Worm (Caenorhabditis elegans) whole organism, young adult: ENCODE results near the gene luc-7L3.

ENCODE experiments used
- C06A6.2 ChIP-seq: fragments of 200-800 bp; sonication (Bioruptor generic); conservative IDR thresholded peaks from 2 replicates; pipeline ENCODE4 v1.3.6; 2022; ENCODE audit warnings: missing genetic modification characterization, missing compliant biosample characterization
- F10E7.11 ChIP-seq: sonication (generic microtip); optimal IDR thresholded peaks from 2 replicates; lab custom pipeline; 2017; ENCODE audit warnings: mild to moderate bottlenecking, missing genetic modification characterization, moderate library complexity, missing compliant biosample characterization
- F39B2.1 ChIP-seq: fragments of 200-800 bp; sonication (Bioruptor generic); IDR thresholded peaks from 2 replicates; pipeline ENCODE4 v1.3.6; 2022; ENCODE audit warnings: missing genetic modification reagents, missing genetic modification characterization, missing compliant biosample characterization
- F49E8.2 ChIP-seq: sonication (generic microtip); optimal IDR thresholded peaks from 3 replicates; lab custom pipeline; 2017; ENCODE audit warnings: missing genetic modification characterization, mild to moderate bottlenecking, missing compliant biosample characterization, antibody characterized with exemption, moderate library complexity; ENCODE audit not compliant: insufficient read depth
- F57C9.4 ChIP-seq: sonication (generic microtip); optimal IDR thresholded peaks from 2 replicates; lab custom pipeline; 2017; ENCODE audit warnings: mild to moderate bottlenecking, missing genetic modification characterization, missing compliant biosample characterization
- K11D2.4 ChIP-seq: fragments of 200-800 bp; sonication (Bioruptor generic); IDR thresholded peaks from 2 replicates; pipeline ENCODE4 v1.3.6; 2022; ENCODE audit warnings: missing genetic modification reagents, missing genetic modification characterization, missing compliant biosample characterization
- T26A5.8 ChIP-seq: sonication (generic microtip); optimal IDR thresholded peaks from 2 replicates; lab custom pipeline; 2016; ENCODE audit warnings: missing genetic modification characterization, missing compliant biosample characterization
- ZK185.1 ChIP-seq: sonication (generic microtip); optimal IDR thresholded peaks from 2 replicates; lab custom pipeline; 2016; ENCODE audit warnings: mild to moderate bottlenecking, missing genetic modification characterization, missing compliant biosample characterization; ENCODE audit not compliant: poor library complexity, severe bottlenecking
- attf-3 ChIP-seq: fragments of 200-800 bp; sonication (Bioruptor generic); conservative IDR thresholded peaks from 2 replicates; pipeline ENCODE4 v1.3.6; 2022; ENCODE audit warnings: missing genetic modification reagents, missing genetic modification characterization, missing compliant biosample characterization
- attf-6 ChIP-seq: fragments of 200-800 bp; sonication (Bioruptor generic); IDR thresholded peaks from 2 replicates; pipeline ENCODE4 v1.3.6; 2022; ENCODE audit warnings: missing genetic modification reagents, missing genetic modification characterization, missing compliant biosample characterization
- bed-2 ChIP-seq: fragments of 200-800 bp; sonication (Bioruptor generic); IDR thresholded peaks from 2 replicates; pipeline ENCODE4 v1.3.6; 2022; ENCODE audit warnings: missing genetic modification reagents, missing genetic modification characterization, missing compliant biosample characterization
- cebp-2 ChIP-seq: fragments of 200-800 bp; sonication (Bioruptor generic); IDR thresholded peaks from 2 replicates; pipeline ENCODE4 v1.3.6; 2022; ENCODE audit warnings: missing genetic modification characterization, missing compliant biosample characterization
- ceh-27 ChIP-seq: fragments of 200-800 bp; sonication (Bioruptor generic); optimal IDR thresholded peaks from 2 replicates; lab custom pipeline; 2018; ENCODE audit warnings: mild to moderate bottlenecking, missing genetic modification characterization, moderate library complexity, missing compliant biosample characterization
- ceh-40 ChIP-seq: fragments of 200-800 bp; sonication (Bioruptor generic); IDR thresholded peaks from 2 replicates; pipeline ENCODE4 v1.3.6; 2022; ENCODE audit warnings: missing genetic modification characterization, missing compliant biosample characterization
- ceh-58 ChIP-seq: fragments of 200-800 bp; sonication (Bioruptor generic); IDR thresholded peaks from 2 replicates; pipeline ENCODE4 v1.3.6; 2022; ENCODE audit warnings: missing genetic modification characterization, missing compliant biosample characterization
- dox-1 ChIP-seq: fragments of 200-800 bp; sonication (Bioruptor generic); IDR thresholded peaks from 2 replicates; pipeline ENCODE4 v1.3.6; 2022; ENCODE audit warnings: missing genetic modification reagents, missing genetic modification characterization, missing compliant biosample characterization
- dpff-1 ChIP-seq: sonication (generic microtip); optimal IDR thresholded peaks from 2 replicates; lab custom pipeline; 2017; ENCODE audit warnings: mild to moderate bottlenecking, missing genetic modification characterization, missing compliant biosample characterization
- egl-44 ChIP-seq: fragments of 200-800 bp; sonication (Bioruptor generic); IDR thresholded peaks from 2 replicates; pipeline ENCODE4 v1.3.6; 2022; ENCODE audit warnings: missing genetic modification reagents, missing genetic modification characterization, missing compliant biosample characterization
- ets-4 ChIP-seq: fragments of 200-800 bp; sonication (Bioruptor generic); optimal IDR thresholded peaks from 2 replicates; lab custom pipeline; 2018; ENCODE audit warnings: mild to moderate bottlenecking, missing genetic modification characterization, missing compliant biosample characterization
- him-1 ChIP-seq: sonication (generic microtip); optimal IDR thresholded peaks from 2 replicates; lab custom pipeline; 2016; ENCODE audit warnings: missing genotype, missing genetic modification reagents, missing genetic modification characterization, missing compliant biosample characterization
- hlh-26 ChIP-seq: fragments of 200-800 bp; sonication (Bioruptor generic); conservative IDR thresholded peaks from 2 replicates; pipeline ENCODE4 v1.3.6; 2022; ENCODE audit warnings: missing genetic modification reagents, missing genetic modification characterization, missing compliant biosample characterization
- hmg-20 ChIP-seq: fragments of 200-800 bp; sonication (Bioruptor generic); IDR thresholded peaks from 2 replicates; pipeline ENCODE4 v1.3.6; 2022; ENCODE audit warnings: missing genetic modification reagents, missing genetic modification characterization, missing compliant biosample characterization
- lag-1 ChIP-seq: fragments of 200-800 bp; sonication (Bioruptor generic); IDR thresholded peaks from 2 replicates; pipeline ENCODE4 v1.3.6; 2022; ENCODE audit warnings: missing genetic modification reagents, missing genetic modification characterization, missing compliant biosample characterization
- lin-35 ChIP-seq, 3 experiments: fragments of 150-350 bp in 2 of 3; sonication (generic microtip) in 1 of 3; optimal IDR thresholded peaks; 2 replicates each; lab custom pipeline; 2014 to 2018; ENCODE audit warnings: missing biosample characterization in 3 of 3, missing genetic modification characterization in 3 of 3, missing genetic modification reagents in 3 of 3
- lsl-1 ChIP-seq: fragments of 200-800 bp; sonication (Bioruptor generic); optimal IDR thresholded peaks from 2 replicates; lab custom pipeline; 2018; ENCODE audit warnings: mild to moderate bottlenecking, missing genetic modification characterization, moderate library complexity, missing compliant biosample characterization
- madf-10 ChIP-seq: sonication (generic microtip); optimal IDR thresholded peaks from 2 replicates; lab custom pipeline; 2016; ENCODE audit warnings: mild to moderate bottlenecking, missing genetic modification characterization, missing compliant biosample characterization
- madf-3 ChIP-seq: fragments of 200-800 bp; sonication (Bioruptor generic); IDR thresholded peaks from 2 replicates; pipeline ENCODE4 v1.3.6; 2022; ENCODE audit warnings: missing genetic modification reagents, missing genetic modification characterization, missing compliant biosample characterization
- madf-8 ChIP-seq: fragments of 200-800 bp; sonication (Bioruptor generic); conservative IDR thresholded peaks from 2 replicates; pipeline ENCODE4 v1.3.6; 2022; ENCODE audit warnings: missing genetic modification reagents, missing genetic modification characterization, missing compliant biosample characterization
- mel-28 ChIP-seq: sonication (generic microtip); optimal IDR thresholded peaks from 2 replicates; lab custom pipeline; 2016; ENCODE audit warnings: borderline replicate concordance, mild to moderate bottlenecking, missing genetic modification characterization, missing compliant biosample characterization
- nhr-179 ChIP-seq: sonication (generic microtip); optimal IDR thresholded peaks from 2 replicates; lab custom pipeline; 2016; ENCODE audit warnings: mild to moderate bottlenecking, missing genetic modification characterization, missing compliant biosample characterization
- repo-1 ChIP-seq: sonication (generic microtip); optimal IDR thresholded peaks from 2 replicates; lab custom pipeline; 2017; ENCODE audit warnings: mild to moderate bottlenecking, missing genetic modification characterization, missing compliant biosample characterization
- sdz-38 ChIP-seq: sonication (generic microtip); optimal IDR thresholded peaks from 2 replicates; lab custom pipeline; 2016; ENCODE audit warnings: missing genotype, missing genetic modification characterization, missing compliant biosample characterization
- snpc-1.1 ChIP-seq: sonication (generic microtip); optimal IDR thresholded peaks from 2 replicates; lab custom pipeline; 2017; ENCODE audit warnings: missing genetic modification characterization, mild to moderate bottlenecking, missing compliant biosample characterization, antibody characterized with exemption, moderate library complexity, missing genotype, missing genetic modification reagents; ENCODE audit not compliant: insufficient read depth
- tbp1 ChIP-seq: fragments of 200-800 bp; sonication (Bioruptor generic); optimal IDR thresholded peaks from 2 replicates; lab custom pipeline; 2018; ENCODE audit warnings: mild to moderate bottlenecking, missing genetic modification characterization, missing compliant biosample characterization
- tbx-9 ChIP-seq: sonication (generic microtip); optimal IDR thresholded peaks from 2 replicates; lab custom pipeline; 2016; ENCODE audit warnings: borderline replicate concordance, missing genetic modification characterization, inconsistent platforms, missing compliant biosample characterization
- tlf-1 ChIP-seq: fragments of 200-800 bp; sonication (Bioruptor generic); optimal IDR thresholded peaks from 2 replicates; lab custom pipeline; 2018; ENCODE audit warnings: mild to moderate bottlenecking, missing genetic modification characterization, missing compliant biosample characterization
- unc-130 ChIP-seq: sonication (generic microtip); optimal IDR thresholded peaks from 2 replicates; lab custom pipeline; 2016; ENCODE audit warnings: missing genetic modification reagents, missing genetic modification characterization, missing compliant biosample characterization
- unc-62 ChIP-seq: fragments of 150-350 bp; optimal IDR thresholded peaks from 2 replicates; lab custom pipeline; 2014; ENCODE audit warnings: missing biosample characterization, missing genetic modification reagents, missing genetic modification characterization
- xnd-1 ChIP-seq: sonication (generic microtip); optimal IDR thresholded peaks from 2 replicates; lab custom pipeline; 2016; ENCODE audit warnings: missing genotype, missing genetic modification reagents, missing genetic modification characterization, missing compliant biosample characterization
- ztf-26 ChIP-seq: sonication (generic microtip); optimal IDR thresholded peaks from 2 replicates; lab custom pipeline; 2017; ENCODE audit warnings: missing genetic modification characterization, missing compliant biosample characterization
- ztf-28 ChIP-seq: fragments of 200-800 bp; sonication (Bioruptor generic); IDR thresholded peaks from 2 replicates; pipeline ENCODE4 v1.3.6; 2022; ENCODE audit warnings: missing genetic modification reagents, missing genetic modification characterization, missing compliant biosample characterization

Gene luc-7L3

ce11 chrII:95177-95576 lies 2.6 kb downstream of the luc-7L3 start, which contains the start of gene C50D2.7:
C50D2.7 (minus strand) TSS chrII:95277.
- TF ChIP-seq tlf-1 (GFP tag; lab: Kevin White, UChicago) (no peak), madf-10 (tag; lab: Kevin White, UChicago) (no peak), tbp1 (no peak), egl-44 (GFP tag; lab: Robert Waterston, UW) (no peak), lag-1 (GFP tag; lab: Robert Waterston, UW) (no peak), xnd-1 (tag; lab: Kevin White, UChicago) (no peak), sdz-38 (no peak), snpc-1.1 (tag; lab: Kevin White, UChicago) (no peak)
- TF ChIP-seq, all 124 proteins: peak for 0

DNA sequence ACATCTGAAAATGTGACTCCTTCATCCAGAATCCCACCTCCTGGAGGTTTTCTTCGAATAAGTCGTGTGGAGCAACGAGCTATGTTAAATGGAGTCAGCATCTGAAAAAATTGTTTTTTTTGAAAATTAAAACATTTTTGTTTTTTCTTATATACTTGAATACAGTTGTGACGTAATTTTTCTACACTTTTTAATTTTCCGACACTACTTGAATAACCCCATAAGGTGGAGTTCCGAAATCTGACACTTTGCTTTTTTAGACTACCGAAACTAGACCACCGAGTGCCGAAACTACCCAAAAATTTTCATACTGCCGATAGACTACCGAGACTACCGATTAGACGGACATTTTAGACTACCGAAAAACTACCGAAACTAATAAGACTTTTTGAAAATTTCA lies 6.4 kb downstream of the luc-7L3 start, which contains the start of gene mcat-1:
Gene mcat-1 (minus strand): TSS at position 101 of the 400 bp plus-strand sequence.
- TF ChIP-seq madf-8 (GFP tag; lab: Robert Waterston, UW): no peak
- TF ChIP-seq dpff-1: no peak
- TF ChIP-seq lin-35 (GFP tag; optimal IDR thresholded peaks at IDR 0.05; lab: Kevin White, UChicago): no peak
- TF ChIP-seq F10E7.11 (tag; lab: Kevin White, UChicago): no peak
- no peak for TF ChIP-seq nhr-179 (tag; lab: Kevin White, UChicago)
- TF ChIP-seq hlh-26: no peak
- TF ChIP-seq dox-1 (GFP tag; lab: Robert Waterston, UW): no peak
- no peak for TF ChIP-seq K11D2.4
- TF ChIP-seq ceh-40 (GFP tag; lab: Robert Waterston, UW): no peak
- no peak for TF ChIP-seq attf-6 (GFP tag; lab: Robert Waterston, UW)
- TF ChIP-seq ets-4 (GFP tag; lab: Kevin White, UChicago): no peak
- TF ChIP-seq attf-3: no peak
- no peak for TF ChIP-seq C06A6.2 (GFP tag; lab: Robert Waterston, UW)

DNA sequence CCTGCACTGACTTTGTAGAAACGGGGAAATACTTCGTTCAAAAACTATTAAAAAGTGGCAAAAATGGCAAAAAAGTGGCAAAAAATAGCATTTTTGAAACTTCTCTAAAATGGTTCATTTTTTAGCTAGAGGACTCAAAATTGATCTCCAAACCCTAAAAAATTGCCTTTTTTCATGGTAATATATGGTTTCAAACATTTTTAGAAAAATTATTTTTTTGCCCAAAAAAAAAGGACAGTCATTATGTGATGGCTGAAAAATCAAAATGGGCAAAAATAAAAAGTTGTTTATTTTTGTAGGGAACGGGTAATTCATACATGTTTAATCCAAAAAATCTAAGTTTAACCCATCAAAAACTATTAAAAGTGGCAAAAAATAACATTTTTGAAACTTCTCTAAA lies 9.9 kb downstream of the luc-7L3 start:
- TF ChIP-seq him-1 (tag; lab: Kevin White, UChicago): peak; percentile 95
- TF ChIP-seq madf-3 (GFP tag; lab: Robert Waterston, UW): no peak
- TF ChIP-seq lag-1 (GFP tag; lab: Robert Waterston, UW): no peak
- no peak for TF ChIP-seq unc-130 (GFP tag; lab: Kevin White, UChicago)

DNA sequence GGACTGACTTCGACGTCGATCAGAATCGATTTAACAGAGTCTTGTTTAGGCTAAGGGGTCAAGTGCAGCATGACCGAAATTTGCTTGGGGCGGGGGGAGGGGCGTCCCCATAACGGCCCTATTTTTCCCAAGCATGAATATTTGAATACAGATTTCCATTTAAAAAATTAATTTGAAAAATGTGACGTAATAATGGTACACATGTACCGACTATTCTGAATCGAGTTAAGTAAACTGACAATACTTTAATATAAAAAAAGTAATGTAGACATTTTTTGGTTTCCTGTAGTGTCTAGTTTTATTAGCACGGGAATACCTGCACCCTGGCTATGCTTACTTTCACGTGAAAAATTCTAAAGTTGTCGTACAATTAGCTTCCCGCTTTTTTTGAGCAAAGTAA lies 11.0 kb downstream of the luc-7L3 start:
- TF ChIP-seq unc-62: no peak
- no peak for TF ChIP-seq ztf-28 (GFP tag; lab: Robert Waterston, UW)
- TF ChIP-seq bed-2 (GFP tag; lab: Robert Waterston, UW): no peak
- TF ChIP-seq F57C9.4 (tag; lab: Kevin White, UChicago): no peak
- no peak for TF ChIP-seq ZK185.1
- no peak for TF ChIP-seq ceh-27 (GFP tag; lab: Kevin White, UChicago)
- no peak for TF ChIP-seq ceh-58 (GFP tag; lab: Robert Waterston, UW)
- TF ChIP-seq lsl-1: no peak

- no peak for TF ChIP-seq tbx-9 (tag; lab: Kevin White, UChicago)
- TF ChIP-seq F39B2.1 (GFP tag; lab: Robert Waterston, UW): no peak
- TF ChIP-seq sdz-38: no peak
- no peak for TF ChIP-seq repo-1 (tag; lab: Kevin White, UChicago)
- no peak for TF ChIP-seq cebp-2 (GFP tag; lab: Robert Waterston, UW)
- TF ChIP-seq T26A5.8: no peak
- no peak for TF ChIP-seq ztf-26 (tag; lab: Kevin White, UChicago)
- no peak for TF ChIP-seq F49E8.2
- TF ChIP-seq mel-28 (tag; lab: Kevin White, UChicago): no peak
- no peak for TF ChIP-seq unc-62
- TF ChIP-seq lsl-1: no peak
- no peak for TF ChIP-seq hmg-20 (GFP tag; lab: Robert Waterston, UW)
Measured at ce11 chrII:84134-84533, 13.7 kb downstream of the luc-7L3 start, which contains the start of gene C50D2.6. C50D2.6 (plus strand) TSS chrII:84434.
